Worm (Caenorhabditis elegans) whole organism, young adult: Measurements from ENCODE around the gene har-1.

Experiments
- aptf-2 ChIP-seq: fragments of 200-800 bp; sonication (Bioruptor generic); conservative IDR thresholded peaks from 2 replicates; pipeline ENCODE4 v1.3.6; 2022; ENCODE audit warnings: missing genetic modification reagents, missing genetic modification characterization, missing compliant biosample characterization
- hlh-26 ChIP-seq: fragments of 200-800 bp; sonication (Bioruptor generic); conservative IDR thresholded peaks from 2 replicates; pipeline ENCODE4 v1.3.6; 2022; ENCODE audit warnings: missing genetic modification reagents, missing genetic modification characterization, missing compliant biosample characterization
- lin-40 ChIP-seq: sonication (generic microtip); optimal IDR thresholded peaks from 2 replicates; lab custom pipeline; 2016; ENCODE audit warnings: missing genetic modification characterization, mild to moderate bottlenecking, missing compliant biosample characterization, missing genotype, missing genetic modification reagents
- madf-6 ChIP-seq: fragments of 200-800 bp; sonication (Bioruptor generic); IDR thresholded peaks from 2 replicates; pipeline ENCODE4 v1.3.6; 2022; ENCODE audit warnings: missing genetic modification reagents, missing genetic modification characterization, missing compliant biosample characterization
- nfya-2 ChIP-seq: fragments of 200-800 bp; sonication (Bioruptor generic); IDR thresholded peaks from 2 replicates; pipeline ENCODE4 v1.3.6; 2022; ENCODE audit warnings: missing genetic modification reagents, missing genetic modification characterization, missing compliant biosample characterization
- repo-1 ChIP-seq: sonication (generic microtip); optimal IDR thresholded peaks from 2 replicates; lab custom pipeline; 2017; ENCODE audit warnings: mild to moderate bottlenecking, missing genetic modification characterization, missing compliant biosample characterization
- sea-2 ChIP-seq: fragments of 200-800 bp; sonication (Bioruptor generic); IDR thresholded peaks from 2 replicates; pipeline ENCODE4 v1.3.6; 2022; ENCODE audit warnings: missing genetic modification characterization, missing compliant biosample characterization
- tbx-9 ChIP-seq: sonication (generic microtip); optimal IDR thresholded peaks from 2 replicates; lab custom pipeline; 2016; ENCODE audit warnings: borderline replicate concordance, missing genetic modification characterization, inconsistent platforms, missing compliant biosample characterization
- unc-62 ChIP-seq: fragments of 150-350 bp; optimal IDR thresholded peaks from 2 replicates; lab custom pipeline; 2014; ENCODE audit warnings: missing biosample characterization, missing genetic modification reagents, missing genetic modification characterization
- zim-3 ChIP-seq: sonication (generic microtip); optimal IDR thresholded peaks from 2 replicates; lab custom pipeline; 2017; ENCODE audit warnings: mild to moderate bottlenecking, missing genetic modification characterization, moderate library complexity, missing compliant biosample characterization

DNA sequence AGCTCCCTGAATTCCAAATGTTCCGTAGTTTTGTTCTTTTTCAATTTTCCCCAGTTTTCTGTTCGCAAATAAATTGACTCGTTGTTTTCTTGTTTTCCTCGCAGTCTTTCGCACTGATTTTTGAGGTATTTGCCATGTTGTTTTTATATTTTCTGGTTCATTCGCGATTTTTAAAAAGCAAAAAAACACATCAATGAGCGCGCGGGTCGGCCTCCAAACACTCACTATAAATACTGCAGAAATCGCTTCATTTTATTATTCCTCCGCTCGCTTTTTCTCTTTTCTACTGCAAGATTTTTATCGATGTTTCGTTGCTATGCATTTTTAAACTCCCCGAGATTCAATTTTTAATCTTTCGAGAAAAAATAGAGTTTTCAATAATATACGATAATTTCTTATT lies 974 bp downstream of the har-1 start:
- TF ChIP-seq tbx-9 (tag; lab: Kevin White, UChicago) (no peak), hlh-26 (GFP tag; lab: Robert Waterston, UW) (no peak), nfya-2 (GFP tag; lab: Robert Waterston, UW) (no peak), repo-1 (no peak), lin-40 (no peak), sea-2 (no peak), aptf-2 (GFP tag; lab: Robert Waterston, UW) (no peak), zim-3 (tag; lab: Kevin White, UChicago) (no peak), unc-62 (GFP tag; lab: Kevin White, UChicago) (no peak), madf-6 (GFP tag; lab: Robert Waterston, UW) (no peak)
